Worm (Caenorhabditis elegans) whole organism, late embryonic: ENCODE data around the gene C50B6.1.

Experiments used
- C38D4.7 ChIP-seq: fragments of 200-800 bp; sonication (Bioruptor generic); optimal IDR thresholded peaks from 2 replicates; lab custom pipeline; 2018; ENCODE audit warnings: mild to moderate bottlenecking, missing genetic modification characterization, moderate library complexity, missing compliant biosample characterization
- ama-1 ChIP-seq: fragments of 150-350 bp; optimal IDR thresholded peaks from 2 replicates; lab custom pipeline; 2014
- elt-2 ChIP-seq: sonication (generic microtip); optimal IDR thresholded peaks from 2 replicates; lab custom pipeline; 2016; ENCODE audit warnings: missing genetic modification reagents, missing genetic modification characterization, missing compliant biosample characterization
- nhr-11 ChIP-seq: fragments of 150-350 bp; optimal IDR thresholded peaks from 2 replicates; lab custom pipeline; 2014; ENCODE audit warnings: missing biosample characterization, missing genetic modification characterization
- pha-2 ChIP-seq: sonication (generic microtip); optimal IDR thresholded peaks from 2 replicates; lab custom pipeline; 2017; ENCODE audit warnings: mild to moderate bottlenecking, missing genetic modification characterization, missing compliant biosample characterization
- sox-4 ChIP-seq: sonication (generic microtip); optimal IDR thresholded peaks from 2 replicates; lab custom pipeline; 2017; ENCODE audit warnings: mild to moderate bottlenecking, missing genetic modification characterization, inconsistent platforms, missing compliant biosample characterization

DNA sequence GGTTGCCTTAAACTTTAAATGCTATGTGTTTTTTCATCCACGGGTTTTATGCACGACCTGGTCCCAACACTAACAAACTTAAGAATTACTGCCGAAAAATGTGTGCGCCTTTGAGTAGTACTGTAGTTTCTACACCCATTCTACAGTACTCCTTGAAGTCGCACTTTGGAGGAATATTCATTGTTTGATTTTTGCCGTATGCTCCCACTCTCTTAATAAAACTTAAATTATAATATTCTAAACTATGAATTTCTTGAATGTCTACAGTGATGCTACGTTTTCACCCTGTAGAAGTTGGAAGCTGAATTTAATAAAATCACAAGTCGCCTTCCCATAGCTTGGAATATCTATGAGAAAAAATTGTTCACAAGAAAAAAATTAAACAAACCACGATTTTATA is 1.1 kb downstream of the C50B6.1 start:
- TF ChIP-seq C38D4.7: no peak
- no peak for TF ChIP-seq elt-2 (tag; lab: Kevin White, UChicago)
- TF ChIP-seq pha-2 (tag; lab: Kevin White, UChicago): no peak
- TF ChIP-seq ama-1 (lab: Kevin White, UChicago): no peak
- no peak for TF ChIP-seq sox-4 (tag; lab: Kevin White, UChicago)
- TF ChIP-seq nhr-11 (tag; lab: Kevin White, UChicago): no peak
